Worm (Caenorhabditis elegans) whole organism, L2 larva: Measurements from ENCODE around the gene nhr-212.

Experiments used
- F13H6.1 ChIP-seq: sonication (generic microtip); optimal IDR thresholded peaks from 2 replicates; lab custom pipeline; 2016; ENCODE audit warnings: missing genetic modification characterization, missing compliant biosample characterization
- R02D3.7 ChIP-seq: fragments of 150-350 bp; optimal IDR thresholded peaks from 2 replicates; lab custom pipeline; 2014; ENCODE audit warnings: missing biosample characterization, missing genetic modification characterization
- ZK546.5 ChIP-seq: sonication (generic microtip); optimal IDR thresholded peaks from 2 replicates; lab custom pipeline; 2017; ENCODE audit warnings: missing biosample characterization, missing genetic modification characterization
- alr-1 ChIP-seq: fragments of 150-350 bp; optimal IDR thresholded peaks from 2 replicates; lab custom pipeline; 2014; ENCODE audit warnings: missing biosample characterization, missing genetic modification characterization
- aly-2 ChIP-seq: fragments of 150-350 bp; optimal IDR thresholded peaks from 2 replicates; lab custom pipeline; 2014; ENCODE audit warnings: missing biosample characterization, missing genetic modification characterization
- ama-1 ChIP-seq: fragments of 150-350 bp; optimal IDR thresholded peaks from 2 replicates; lab custom pipeline; 2018; ENCODE audit warnings: inconsistent platforms
- blmp-1 ChIP-seq: sonication (generic microtip); optimal IDR thresholded peaks from 2 replicates; lab custom pipeline; 2017; ENCODE audit warnings: missing genetic modification characterization, mild to moderate bottlenecking, missing compliant biosample characterization, antibody characterized with exemption, moderate library complexity; ENCODE audit not compliant: insufficient read depth
- crh-2 ChIP-seq: sonication (generic microtip); optimal IDR thresholded peaks from 2 replicates; lab custom pipeline; 2017; ENCODE audit warnings: missing biosample characterization, missing genetic modification characterization
- dmd-4 ChIP-seq: sonication (generic microtip); optimal IDR thresholded peaks from 2 replicates; lab custom pipeline; 2017; ENCODE audit warnings: missing biosample characterization, missing genetic modification characterization
- egl-27 ChIP-seq: sonication (generic microtip); optimal IDR thresholded peaks from 3 replicates; lab custom pipeline; 2017; ENCODE audit warnings: missing biosample characterization, missing genetic modification reagents, missing genetic modification characterization
- fos-1 ChIP-seq: fragments of 150-350 bp; optimal IDR thresholded peaks from 2 replicates; lab custom pipeline; 2014; ENCODE audit warnings: missing biosample characterization, missing genetic modification characterization
- gmeb-1 ChIP-seq: fragments of 150-350 bp; optimal IDR thresholded peaks from 2 replicates; lab custom pipeline; 2014; ENCODE audit warnings: missing biosample characterization, missing genetic modification characterization
- lin-11 ChIP-seq: fragments of 150-350 bp; sonication (generic microtip); optimal IDR thresholded peaks from 2 replicates; lab custom pipeline; 2014; ENCODE audit warnings: missing biosample characterization, missing genetic modification characterization, inconsistent platforms, mixed read lengths
- lin-13 ChIP-seq: fragments of 150-350 bp; optimal IDR thresholded peaks from 2 replicates; lab custom pipeline; 2014; ENCODE audit warnings: missing biosample characterization, missing genetic modification reagents, missing genetic modification characterization
- lsy-2 ChIP-seq, 2 experiments: fragments of 150-350 bp in 1 of 2; sonication (generic microtip) in 1 of 2; optimal IDR thresholded peaks; 2 replicates each; lab custom pipeline; 2014 to 2017; ENCODE audit warnings: missing biosample characterization in 2 of 2, missing genetic modification characterization in 2 of 2
- mab-5 ChIP-seq: fragments of 150-350 bp; optimal IDR thresholded peaks from 2 replicates; lab custom pipeline; 2014; ENCODE audit warnings: missing biosample characterization, missing genetic modification characterization
- mbf-1 ChIP-seq: sonication (generic microtip); optimal IDR thresholded peaks from 2 replicates; lab custom pipeline; 2017; ENCODE audit warnings: missing biosample characterization, missing genetic modification characterization
- mdl-1 ChIP-seq, 2 experiments: fragments of 150-350 bp in 1 of 2; sonication (generic microtip) in 1 of 2; optimal IDR thresholded peaks; 2 replicates each; lab custom pipeline; 2017; ENCODE audit warnings: missing biosample characterization in 2 of 2, missing genetic modification characterization in 2 of 2
- nhr-10 ChIP-seq: sonication (generic microtip); optimal IDR thresholded peaks from 2 replicates; lab custom pipeline; 2017; ENCODE audit warnings: missing biosample characterization, missing genetic modification characterization
- nhr-129 ChIP-seq: fragments of 150-350 bp; optimal IDR thresholded peaks from 2 replicates; lab custom pipeline; 2014; ENCODE audit warnings: missing biosample characterization, missing genetic modification characterization
- nhr-21 ChIP-seq: fragments of 150-350 bp; optimal IDR thresholded peaks from 2 replicates; lab custom pipeline; 2014; ENCODE audit warnings: missing biosample characterization, missing genetic modification characterization
- nhr-23 ChIP-seq: fragments of 150-350 bp; optimal IDR thresholded peaks from 2 replicates; lab custom pipeline; 2014; ENCODE audit warnings: missing biosample characterization, missing genetic modification reagents, missing genetic modification characterization
- nhr-25 ChIP-seq: fragments of 150-350 bp; sonication (generic microtip); optimal IDR thresholded peaks from 3 replicates; lab custom pipeline; 2014; ENCODE audit warnings: missing biosample characterization, missing genetic modification characterization
- nhr-6 ChIP-seq: fragments of 150-350 bp; optimal IDR thresholded peaks from 2 replicates; lab custom pipeline; 2014; ENCODE audit warnings: missing biosample characterization, missing genetic modification characterization
- peb-1 ChIP-seq: fragments of 150-350 bp; optimal IDR thresholded peaks from 2 replicates; lab custom pipeline; 2014; ENCODE audit warnings: missing biosample characterization, missing genetic modification characterization
- sma-3 ChIP-seq: sonication (generic microtip); optimal IDR thresholded peaks from 2 replicates; lab custom pipeline; 2016; ENCODE audit warnings: missing genetic modification reagents, missing genetic modification characterization, missing compliant biosample characterization
- sma-9 ChIP-seq, 2 experiments: fragments of 150-350 bp in 1 of 2; sonication (generic microtip) in 1 of 2; optimal IDR thresholded peaks; 2 replicates each; lab custom pipeline; 2014 to 2016; ENCODE audit warnings: missing genetic modification characterization in 2 of 2, mild to moderate bottlenecking in 1 of 2, missing biosample characterization in 1 of 2, missing compliant biosample characterization in 1 of 2, missing genetic modification reagents in 1 of 2, moderate library complexity in 1 of 2
- unc-39 ChIP-seq: fragments of 150-350 bp; optimal IDR thresholded peaks from 2 replicates; lab custom pipeline; 2014; ENCODE audit warnings: missing biosample characterization, missing genetic modification characterization
- unc-55 ChIP-seq: fragments of 150-350 bp; sonication (generic microtip); optimal IDR thresholded peaks from 3 replicates; lab custom pipeline; 2014; ENCODE audit warnings: missing biosample characterization, missing genetic modification reagents, missing genetic modification characterization
- unc-62 ChIP-seq: fragments of 150-350 bp; optimal IDR thresholded peaks from 2 replicates; lab custom pipeline; 2014; ENCODE audit warnings: missing biosample characterization, missing genetic modification reagents, missing genetic modification characterization
- zag-1 ChIP-seq: fragments of 150-350 bp; optimal IDR thresholded peaks from 2 replicates; lab custom pipeline; 2014; ENCODE audit warnings: missing biosample characterization, missing genetic modification characterization
- ztf-1 ChIP-seq: fragments of 200-800 bp; sonication (Bioruptor generic); conservative IDR thresholded peaks from 2 replicates; pipeline ENCODE4 v1.3.6; 2022; ENCODE audit warnings: missing genetic modification characterization, missing compliant biosample characterization
- ztf-11 ChIP-seq: sonication (generic microtip); optimal IDR thresholded peaks from 2 replicates; lab custom pipeline; 2017; ENCODE audit warnings: missing biosample characterization, missing genetic modification characterization
- ztf-4 ChIP-seq: fragments of 150-350 bp; optimal IDR thresholded peaks from 2 replicates; lab custom pipeline; 2014; ENCODE audit warnings: missing biosample characterization, missing genetic modification characterization

The nhr-212 gene

ce11 chrV:472589-472988 is 12.1 kb upstream of the nhr-212 start, which contains the start of gene srt-31:
Gene srt-31, plus strand, starts transcription at chrV:472889.
- TF ChIP-seq nhr-10 (tag; lab: Kevin White, UChicago), result no peak
- no peak for TF ChIP-seq sma-3 (GFP tag; lab: Kevin White, UChicago)
- TF ChIP-seq zag-1 (tag; lab: Kevin White, UChicago), result no peak
- TF ChIP-seq lin-11, result no peak
- TF ChIP-seq lsy-2 (tag; optimal IDR thresholded peaks at IDR 0.05; lab: Kevin White, UChicago), result no peak
- no peak for TF ChIP-seq R02D3.7
- no peak for TF ChIP-seq mab-5 (tag; lab: Kevin White, UChicago)

DNA sequence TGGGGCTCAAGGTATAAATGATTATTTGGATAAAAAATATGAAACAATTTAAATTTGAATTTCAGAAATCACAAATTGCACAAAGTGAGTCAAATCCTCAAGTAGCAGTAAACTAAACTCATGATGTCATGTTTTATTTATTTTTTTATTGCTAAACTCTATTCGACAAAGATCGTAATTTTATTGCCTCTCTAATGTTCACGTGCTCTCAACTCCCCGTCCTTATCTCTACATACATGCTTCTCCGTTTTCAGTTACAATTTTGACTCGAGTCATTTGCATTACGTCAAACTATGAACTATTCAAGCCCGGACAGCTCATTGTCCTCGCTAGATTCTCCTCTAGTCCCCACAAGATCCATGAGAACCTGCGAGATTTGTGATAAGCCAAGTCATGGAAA is 10.1 kb upstream of the nhr-212 start, which contains the start of gene nhr-99:
nhr-99 (plus strand) TSS at position 263 of the 400 bp plus-strand sequence.
- peak; percentile 79 for TF ChIP-seq fos-1
- TF ChIP-seq unc-39 (tag; lab: Kevin White, UChicago), result no peak
- TF ChIP-seq crh-2 (tag; lab: Kevin White, UChicago), result peak; percentile 26
- TF ChIP-seq sma-9 (GFP tag; optimal IDR thresholded peaks at IDR 0.05; lab: Kevin White, UChicago), result peak; percentile 43
- no peak for TF ChIP-seq sma-9 (tag; optimal IDR thresholded peaks at IDR 0.05; lab: Kevin White, UChicago)
- TF ChIP-seq nhr-23, result no peak
- no peak for TF ChIP-seq ztf-1 (GFP tag; lab: Robert Waterston, UW)
- TF ChIP-seq, all 48 proteins: peak for 3

ce11 chrV:477664-478212 is 6.9 kb upstream of the nhr-212 start, which contains the start of gene nhr-55:
Gene nhr-55, plus strand, starts transcription at chrV:478162.
- TF ChIP-seq nhr-21 (tag; lab: Kevin White, UChicago), result no peak
- no peak for TF ChIP-seq unc-55 (GFP tag; lab: Kevin White, UChicago)
- no peak for TF ChIP-seq ztf-4
- no peak for TF ChIP-seq sma-3 (GFP tag; lab: Kevin White, UChicago)
- no peak for TF ChIP-seq ZK546.5 (tag; lab: Kevin White, UChicago)
- no peak for TF ChIP-seq lin-11
- TF ChIP-seq nhr-25, result no peak
- TF ChIP-seq crh-2 (tag; lab: Kevin White, UChicago), result peak; percentile 44
- TF ChIP-seq sma-9 (GFP tag; optimal IDR thresholded peaks at IDR 0.05; lab: Kevin White, UChicago), result peak; percentile 53
- TF ChIP-seq sma-9 (tag; optimal IDR thresholded peaks at IDR 0.05; lab: Kevin White, UChicago), result no peak
- peak; percentile 93 for TF ChIP-seq fos-1
- no peak for TF ChIP-seq unc-39 (tag; lab: Kevin White, UChicago)

ce11 chrV:479046-479445 is 5.6 kb upstream of the nhr-212 start:
- TF ChIP-seq aly-2 (tag; lab: Kevin White, UChicago), result no peak
- no peak for TF ChIP-seq ztf-4
- no peak for TF ChIP-seq crh-2 (tag; lab: Kevin White, UChicago)
- no peak for TF ChIP-seq egl-27 (tag; lab: Kevin White, UChicago)
- no peak for TF ChIP-seq sma-9 (GFP tag; optimal IDR thresholded peaks at IDR 0.05; lab: Kevin White, UChicago)
- TF ChIP-seq sma-9 (tag; optimal IDR thresholded peaks at IDR 0.05; lab: Kevin White, UChicago), result no peak
- no peak for TF ChIP-seq unc-62 (GFP tag; lab: Kevin White, UChicago)
- no peak for TF ChIP-seq peb-1 (tag; lab: Kevin White, UChicago)
- TF ChIP-seq unc-39 (tag; lab: Kevin White, UChicago), result no peak
- TF ChIP-seq nhr-6 (tag; lab: Kevin White, UChicago), result no peak
- TF ChIP-seq gmeb-1 (tag; lab: Kevin White, UChicago), result no peak
- no peak for TF ChIP-seq nhr-25
- no peak for TF ChIP-seq ZK546.5 (tag; lab: Kevin White, UChicago)
- TF ChIP-seq F13H6.1 (tag; lab: Kevin White, UChicago), result no peak
- no peak for TF ChIP-seq mdl-1 (tag; optimal IDR thresholded peaks at IDR 0.05; lab: Kevin White, UChicago)
- TF ChIP-seq mbf-1 (tag; lab: Kevin White, UChicago), result no peak
- no peak for TF ChIP-seq nhr-21 (tag; lab: Kevin White, UChicago)
- TF ChIP-seq blmp-1 (tag; lab: Kevin White, UChicago), result no peak
- no peak for TF ChIP-seq unc-55 (GFP tag; lab: Kevin White, UChicago)
- TF ChIP-seq lin-13 (GFP tag; lab: Kevin White, UChicago), result no peak
- no peak for TF ChIP-seq nhr-23

DNA sequence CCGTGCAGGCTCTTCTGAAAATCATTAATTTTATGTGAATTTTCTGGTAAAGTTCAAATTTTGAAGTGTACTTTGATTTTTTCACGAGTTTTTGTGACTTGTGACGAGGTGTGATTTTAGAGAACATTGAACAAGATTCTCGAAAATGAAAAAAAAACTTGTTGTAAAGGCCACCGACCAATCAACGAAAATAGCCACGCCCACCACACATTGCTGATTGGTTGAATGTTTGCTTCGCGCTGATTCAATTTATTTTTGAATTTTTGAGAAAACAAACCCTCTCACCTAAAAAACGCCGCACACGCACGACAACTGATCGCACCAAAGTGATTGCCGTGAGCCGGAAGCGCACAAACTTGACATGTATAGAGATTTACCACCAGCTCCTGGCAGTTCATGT is 1.8 kb upstream of the nhr-212 start:
- no peak for TF ChIP-seq sma-9 (GFP tag; optimal IDR thresholded peaks at IDR 0.05; lab: Kevin White, UChicago)
- TF ChIP-seq sma-9 (tag; optimal IDR thresholded peaks at IDR 0.05; lab: Kevin White, UChicago), result no peak
- no peak for TF ChIP-seq ZK546.5 (tag; lab: Kevin White, UChicago)
- TF ChIP-seq mbf-1 (tag; lab: Kevin White, UChicago), result no peak
- TF ChIP-seq lin-13 (GFP tag; lab: Kevin White, UChicago), result no peak
- TF ChIP-seq alr-1 (tag; lab: Kevin White, UChicago), result no peak
- TF ChIP-seq nhr-21 (tag; lab: Kevin White, UChicago), result no peak
- no peak for TF ChIP-seq unc-55 (GFP tag; lab: Kevin White, UChicago)
- no peak for TF ChIP-seq ama-1 (lab: Kevin White, UChicago)
- TF ChIP-seq dmd-4 (tag; lab: Kevin White, UChicago), result no peak
- no peak for TF ChIP-seq peb-1 (tag; lab: Kevin White, UChicago)
- TF ChIP-seq ztf-11, result no peak
- no peak for TF ChIP-seq unc-62 (GFP tag; lab: Kevin White, UChicago)
- TF ChIP-seq sma-3 (GFP tag; lab: Kevin White, UChicago), result no peak
- TF ChIP-seq F13H6.1 (tag; lab: Kevin White, UChicago), result no peak
- TF ChIP-seq unc-39 (tag; lab: Kevin White, UChicago), result no peak
- no peak for TF ChIP-seq lsy-2 (tag; optimal IDR thresholded peaks at IDR 0.05; lab: Kevin White, UChicago)
- TF ChIP-seq nhr-129 (tag; lab: Kevin White, UChicago), result no peak
